Worm (Caenorhabditis elegans): Measurements from ENCODE around the gene perm-5.

perm-5 gene

DNA sequence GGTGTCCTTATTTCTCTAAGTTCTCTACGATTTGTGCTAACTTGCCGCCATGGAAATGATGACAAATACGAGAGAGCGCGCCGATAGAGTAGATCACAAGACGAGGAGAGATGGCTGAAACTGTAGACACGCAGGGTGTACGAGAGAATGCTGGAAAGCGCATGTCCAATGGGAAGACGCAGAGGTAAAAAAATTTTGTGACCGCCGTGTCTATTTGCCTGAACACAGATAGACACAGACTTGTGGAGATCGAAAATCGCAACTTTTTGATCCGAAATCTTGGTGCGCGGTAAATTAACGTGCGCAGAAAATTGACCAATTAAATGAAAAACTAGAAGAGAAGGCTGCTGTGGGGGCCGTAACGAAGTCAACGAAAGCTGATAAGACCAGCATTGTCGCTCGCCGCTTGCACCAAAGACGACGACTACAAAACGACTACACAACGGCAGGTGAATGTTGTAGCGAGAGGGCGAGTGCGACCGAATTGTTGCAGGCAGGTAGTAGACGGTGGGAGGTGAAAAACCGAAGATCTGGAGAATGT, 46.1 kb downstream of the perm-5 start (continued):
- TF ChIP-seq hlh-30 (tag; optimal IDR thresholded peaks at IDR 0.05; ENCODE audit: insufficient read depth) = peak; percentile 94
- TF ChIP-seq madf-5 (GFP tag; IDR thresholded peaks at IDR 0.05) = no peak
- no peak for TF ChIP-seq mxl-2 (GFP tag; conservative IDR thresholded peaks at IDR 0.05)
- TF ChIP-seq zfp-2 (tag; optimal IDR thresholded peaks at IDR 0.05) = no peak
- TF ChIP-seq nhr-48 (tag; optimal IDR thresholded peaks at IDR 0.05) = peak; percentile 95
- peak in 1 of 2 experiments; percentile 74 for TF ChIP-seq unc-62 (GFP tag; optimal IDR thresholded peaks at IDR 0.05 in 1 of 2)
- no peak for TF ChIP-seq unc-62 (tag; optimal IDR thresholded peaks at IDR 0.05)
- peak; percentile 44; the same call in 1 of the 2 replicates for TF ChIP-seq tra-1 (GFP tag; IDR thresholded peaks at IDR 0.05)
- no peak for TF ChIP-seq aly-2 (tag; optimal IDR thresholded peaks at IDR 0.05)
- TF ChIP-seq zfp-3 (GFP tag; conservative IDR thresholded peaks at IDR 0.05) = no peak
- no peak for TF ChIP-seq tag-97 (GFP tag; IDR thresholded peaks at IDR 0.05)
- TF ChIP-seq lin-13 (GFP tag; optimal IDR thresholded peaks at IDR 0.05) = peak; percentile 62
- TF ChIP-seq nhr-237 (tag; optimal IDR thresholded peaks at IDR 0.05) = no peak
- peak; percentile 49 for TF ChIP-seq T20F7.1 (GFP tag; optimal IDR thresholded peaks at IDR 0.05)
- TF ChIP-seq fkh-10 (GFP tag; optimal IDR thresholded peaks at IDR 0.05) = no peak
- TF ChIP-seq ZK337.2 (GFP tag; IDR thresholded peaks at IDR 0.05) = no peak
- no peak for TF ChIP-seq ceh-82 (tag; optimal IDR thresholded peaks at IDR 0.05)
- TF ChIP-seq Y5F2A.4 (GFP tag; optimal IDR thresholded peaks at IDR 0.05) = no peak
- TF ChIP-seq ctbp-1 (GFP tag; IDR thresholded peaks at IDR 0.05) = no peak
- peak; percentile 41 for TF ChIP-seq nhr-77 (tag; optimal IDR thresholded peaks at IDR 0.05)

DNA sequence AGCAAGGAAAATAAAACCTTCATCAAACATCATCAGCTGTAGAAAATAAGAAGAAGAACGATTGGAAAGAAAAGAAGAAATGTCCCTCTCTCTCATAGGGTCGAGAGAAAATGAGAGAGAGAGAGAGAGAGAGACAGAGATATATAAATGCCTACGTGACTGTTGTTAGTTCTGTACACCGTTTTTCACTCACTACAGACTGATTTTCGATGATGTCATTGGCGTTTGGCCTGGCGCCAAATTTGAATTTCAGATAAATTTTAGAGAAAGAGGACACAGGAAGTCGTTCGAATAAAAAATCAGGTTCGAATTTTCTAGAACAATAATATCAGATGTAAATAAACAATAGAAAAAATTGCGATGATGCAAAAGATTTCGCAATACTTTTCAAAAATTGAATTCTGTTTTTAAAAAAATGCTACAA, 47.3 kb downstream of the perm-5 start:
- TF ChIP-seq nhr-6 (tag; optimal IDR thresholded peaks at IDR 0.05) (no peak), ceh-20 (GFP tag; IDR thresholded peaks at IDR 0.05) (no peak), zfp-3 (GFP tag; conservative IDR thresholded peaks at IDR 0.05) (no peak), nhr-28 (tag; optimal IDR thresholded peaks at IDR 0.05) (peak; percentile 99), nhr-41 (GFP tag; IDR thresholded peaks at IDR 0.05) (no peak), Y75B8A.6 (GFP tag; IDR thresholded peaks at IDR 0.05) (peak; percentile 43; the same call in 1 of the 2 replicates), F44E2.7 (GFP tag; IDR thresholded peaks at IDR 0.05) (no peak), php-3 (GFP tag; IDR thresholded peaks at IDR 0.05) (no peak), nhr-77 (tag; optimal IDR thresholded peaks at IDR 0.05) (peak; percentile 72), ama-1 (optimal IDR thresholded peaks at IDR 0.05) (no peak), hmg-1.1 (GFP tag; IDR thresholded peaks at IDR 0.05) (peak; percentile 55), lin-15B (tag; optimal IDR thresholded peaks at IDR 0.05) (peak; percentile 3), egl-43 (GFP tag; IDR thresholded peaks at IDR 0.05) (no peak), egl-27 (tag; optimal IDR thresholded peaks at IDR 0.05) (no peak), ces-1 (GFP tag; optimal IDR thresholded peaks at IDR 0.05) (no peak), zfp-2 (tag; optimal IDR thresholded peaks at IDR 0.05) (no peak), spr-3 (GFP tag; optimal IDR thresholded peaks at IDR 0.05) (no peak), ztf-7 (tag; optimal IDR thresholded peaks at IDR 0.05) (no peak), mep-1 (tag; optimal IDR thresholded peaks at IDR 0.05) (peak; percentile 77), vab-7 (GFP tag; IDR thresholded peaks at IDR 0.05) (no peak), unc-130 (GFP tag; optimal IDR thresholded peaks at IDR 0.05) (no peak), nhr-48 (tag; optimal IDR thresholded peaks at IDR 0.05) (peak; percentile 73), mxl-3 (GFP tag; optimal IDR thresholded peaks at IDR 0.05) (peak; percentile 46), jun-1 (tag; optimal IDR thresholded peaks at IDR 0.05) (no peak), nhr-102 (tag; optimal IDR thresholded peaks at IDR 0.05) (peak; percentile 4), attf-4 (tag; optimal IDR thresholded peaks at IDR 0.05) (no peak), aly-2 (tag; optimal IDR thresholded peaks at IDR 0.05) (no peak), pha-4 (GFP tag; IDR thresholded peaks at IDR 0.05) (peak; percentile 63; the same call in 1 of the 2 replicates), pha-4 (tag; optimal IDR thresholded peaks at IDR 0.05) (no peak), madf-5 (GFP tag; IDR thresholded peaks at IDR 0.05) (no peak), duxl-1 (tag; optimal IDR thresholded peaks at IDR 0.05; ENCODE audit: poor library complexity) (no peak), zip-2 (tag; optimal IDR thresholded peaks at IDR 0.05) (no peak), daf-16 (GFP tag; optimal IDR thresholded peaks at IDR 0.05) (no peak), daf-16 (tag; optimal IDR thresholded peaks at IDR 0.05) (peak; percentile 30), ZK337.2 (GFP tag; IDR thresholded peaks at IDR 0.05) (no peak), daf-8 (GFP tag; IDR thresholded peaks at IDR 0.05) (no peak), F49E8.2 (tag; optimal IDR thresholded peaks at IDR 0.05; ENCODE audit: borderline replicate concordance) (no peak), gei-8 (GFP tag; optimal IDR thresholded peaks at IDR 0.05) (no peak)
